Worm (Caenorhabditis elegans): ENCODE data around the gene efr-3.
A peak's percentile ranks its signal among the peaks of the same experiment; 100 is the strongest.

efr-3 gene

ce11 chrII:6339948-6340347 lies 19.0 kb upstream of the efr-3 start, which contains the start of gene C32D5.7:
C32D5.7 (minus strand) TSS chrII:6340048.
- TF ChIP-seq snpc-1.3 (tag; optimal IDR thresholded peaks at IDR 0.05; ENCODE audit: insufficient read depth) (no peak), ztf-28 (GFP tag; IDR thresholded peaks at IDR 0.05) (no peak), lir-1 (GFP tag; conservative IDR thresholded peaks at IDR 0.05) (no peak), ccch-3 (GFP tag; optimal IDR thresholded peaks at IDR 0.05) (no peak), pbrm-1 (GFP tag; IDR thresholded peaks at IDR 0.05) (no peak), F55B11.4 (tag; optimal IDR thresholded peaks at IDR 0.05; ENCODE audit: borderline replicate concordance, insufficient read depth) (no peak), athp-1 (tag; optimal IDR thresholded peaks at IDR 0.05) (no peak), ztf-18 (tag; optimal IDR thresholded peaks at IDR 0.05) (no peak), ceh-91 (GFP tag; IDR thresholded peaks at IDR 0.05) (no peak), rec-8 (tag; optimal IDR thresholded peaks at IDR 0.05) (no peak), let-526 (GFP tag; IDR thresholded peaks at IDR 0.05) (no peak), ztf-22 (GFP tag; optimal IDR thresholded peaks at IDR 0.05) (no peak), pha-4 (tag; optimal IDR thresholded peaks at IDR 0.05) (no peak), Y53G8AR.9 (GFP tag; conservative IDR thresholded peaks at IDR 0.05) (no peak)

- TF ChIP-seq sea-2 (GFP tag; IDR thresholded peaks at IDR 0.05) (no peak), hlh-26 (GFP tag; conservative IDR thresholded peaks at IDR 0.05) (no peak), Y53G8AR.9 (GFP tag; conservative IDR thresholded peaks at IDR 0.05) (no peak), lir-1 (GFP tag; conservative IDR thresholded peaks at IDR 0.05) (no peak), egl-44 (GFP tag; IDR thresholded peaks at IDR 0.05) (no peak), cebp-2 (GFP tag; IDR thresholded peaks at IDR 0.05) (no peak), xnd-1 (tag; optimal IDR thresholded peaks at IDR 0.05) (no peak), ceh-40 (GFP tag; IDR thresholded peaks at IDR 0.05) (no peak), nfya-1 (tag; optimal IDR thresholded peaks at IDR 0.05; ENCODE audit: borderline replicate concordance, insufficient read depth) (no peak), let-607 (tag; optimal IDR thresholded peaks at IDR 0.05) (no peak), unc-62 (GFP tag; optimal IDR thresholded peaks at IDR 0.05) (no peak), ceh-91 (GFP tag; IDR thresholded peaks at IDR 0.05) (no peak), zfh-2 (GFP tag; conservative IDR thresholded peaks at IDR 0.05) (no peak), let-526 (GFP tag; IDR thresholded peaks at IDR 0.05) (no peak), ceh-100 (GFP tag; IDR thresholded peaks at IDR 0.05) (no peak), K12H6.12 (tag; optimal IDR thresholded peaks at IDR 0.05) (no peak), rcor-1 (GFP tag; IDR thresholded peaks at IDR 0.05) (no peak), F23B12.7 (tag; optimal IDR thresholded peaks at IDR 0.05; ENCODE audit: insufficient read depth) (no peak)
Measured at ce11 chrII:6339511-6339910, 18.6 kb upstream of the efr-3 start.

DNA sequence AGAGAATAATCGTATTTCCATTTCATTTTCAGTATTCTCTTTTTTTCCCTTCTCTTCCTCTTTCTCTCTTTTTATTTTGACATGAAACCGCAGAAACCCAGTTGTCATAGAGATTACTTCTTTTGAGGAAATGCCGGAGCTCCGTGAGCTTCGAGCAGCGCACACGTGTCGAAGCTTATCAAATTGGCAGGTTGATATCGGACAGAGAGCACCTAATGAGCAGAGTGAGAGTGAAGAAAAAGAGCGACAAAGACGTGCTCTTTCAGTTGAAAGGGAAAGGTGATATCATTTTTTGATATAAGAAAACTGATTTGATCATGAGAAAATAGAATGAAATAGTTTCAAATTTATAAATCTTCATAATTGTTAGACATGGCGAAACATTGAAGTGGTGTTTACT lies 14.4 kb upstream of the efr-3 start, which contains the start of gene C32D5.14:
C32D5.14 (plus strand) TSS at position 131 of the 400 bp plus-strand sequence.
- TF ChIP-seq atf-7 (tag; optimal IDR thresholded peaks at IDR 0.05) (peak; percentile 22), rec-8 (tag; optimal IDR thresholded peaks at IDR 0.05) (no peak), nhr-80 (tag; optimal IDR thresholded peaks at IDR 0.05) (peak; percentile 61), mxl-1 (tag; optimal IDR thresholded peaks at IDR 0.05) (no peak), pha-4 (tag; optimal IDR thresholded peaks at IDR 0.05) (no peak), D2030.7 (GFP tag; IDR thresholded peaks at IDR 0.05) (no peak), let-607 (tag; optimal IDR thresholded peaks at IDR 0.05) (peak; percentile 48 to 77)

DNA sequence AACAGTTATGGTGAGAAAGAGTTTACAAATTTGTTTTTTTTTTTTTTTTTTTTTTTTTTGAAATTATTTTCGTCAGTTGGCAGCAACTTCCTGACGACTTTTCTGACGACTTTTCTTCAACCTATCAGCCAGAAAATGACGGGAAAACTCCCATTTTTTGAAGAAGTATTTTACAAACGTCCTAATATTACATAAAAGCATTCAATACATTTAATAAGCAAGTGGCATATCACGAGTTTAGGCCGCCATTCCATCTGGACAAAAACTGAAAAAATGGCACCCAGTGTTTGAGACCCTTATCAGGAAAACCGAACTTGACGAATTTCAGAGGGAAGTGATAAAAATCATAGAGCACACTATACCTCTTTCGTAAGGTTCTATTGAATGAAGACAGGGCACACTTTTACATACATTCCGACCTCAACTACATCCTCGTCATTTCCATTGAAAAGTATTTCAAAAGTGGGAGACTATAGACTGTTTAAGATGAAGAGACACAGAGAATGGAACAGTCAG lies 13.8 kb upstream of the efr-3 start:
- TF ChIP-seq nhr-80 (tag; optimal IDR thresholded peaks at IDR 0.05) (peak; percentile 62), ztf-22 (GFP tag; optimal IDR thresholded peaks at IDR 0.05) (no peak), cebp-1 (GFP tag; IDR thresholded peaks at IDR 0.05) (no peak), cebp-1 (tag; optimal IDR thresholded peaks at IDR 0.05) (peak; percentile 25), nfya-1 (tag; optimal IDR thresholded peaks at IDR 0.05; ENCODE audit: borderline replicate concordance, insufficient read depth) (no peak)
